Fruit fly (Drosophila melanogaster) whole organism, embryonic: Measurements from ENCODE around the gene P58IPK.

Experiments used
- ATbp ChIP-seq: fragments of 200-800 bp; sonication (Bioruptor generic); optimal IDR thresholded peaks from 2 replicates; lab custom pipeline; 2017; ENCODE audit warnings: missing biosample characterization, mild to moderate bottlenecking, missing genetic modification characterization, missing genetic modification reagents
- Aef1 ChIP-seq: fragments of 200-800 bp; sonication (Bioruptor generic); IDR thresholded peaks from 3 replicates; pipeline ENCODE4 v1.3.6; 2022; ENCODE audit warnings: missing biosample characterization, missing genetic modification characterization
- B-H2 ChIP-seq: fragments of 200-800 bp; sonication (Bioruptor generic); optimal IDR thresholded peaks from 2 replicates; lab custom pipeline; 2018; ENCODE audit warnings: missing biosample characterization, mild to moderate bottlenecking, missing genetic modification characterization
- BtbVII ChIP-seq: fragments of 200-800 bp; sonication (Bioruptor generic); optimal IDR thresholded peaks from 3 replicates; lab custom pipeline; 2017; ENCODE audit warnings: missing biosample characterization, mild to moderate bottlenecking, missing genetic modification characterization
- CG10274 ChIP-seq: fragments of 200-800 bp; sonication (Bioruptor generic); optimal IDR thresholded peaks from 3 replicates; lab custom pipeline; 2017; ENCODE audit warnings: missing biosample characterization, mild to moderate bottlenecking, missing genetic modification characterization
- CG11093 ChIP-seq: fragments of 200-800 bp; sonication (Bioruptor generic); IDR thresholded peaks from 3 replicates; pipeline ENCODE4 v1.3.6; 2022; ENCODE audit warnings: missing biosample characterization, missing genetic modification characterization
- CG11504 ChIP-seq: fragments of 200-800 bp; sonication (Bioruptor generic); optimal IDR thresholded peaks from 3 replicates; lab custom pipeline; 2019; ENCODE audit warnings: missing biosample characterization, mild to moderate bottlenecking, missing genetic modification characterization, moderate library complexity
- CG11696 ChIP-seq: fragments of 200-800 bp; sonication (Bioruptor generic); IDR thresholded peaks from 2 replicates; pipeline ENCODE4 v1.3.6; 2022; ENCODE audit warnings: missing biosample characterization, missing genetic modification characterization
- CG15269 ChIP-seq: fragments of 200-800 bp; sonication (Bioruptor generic); optimal IDR thresholded peaks from 2 replicates; lab custom pipeline; 2018; ENCODE audit warnings: missing biosample characterization, mild to moderate bottlenecking, missing genetic modification characterization, moderate library complexity
- CG1603 ChIP-seq: fragments of 200-800 bp; sonication (Bioruptor generic); optimal IDR thresholded peaks from 2 replicates; lab custom pipeline; 2019; ENCODE audit warnings: missing biosample characterization, mild to moderate bottlenecking, missing genetic modification characterization, moderate library complexity
- CG16779 ChIP-seq: fragments of 200-800 bp; sonication (Bioruptor generic); IDR thresholded peaks from 2 replicates; pipeline ENCODE4 v1.3.6; 2022; ENCODE audit warnings: missing biosample characterization, missing genetic modification characterization
- CG18011 ChIP-seq: fragments of 200-800 bp; sonication (Bioruptor generic); optimal IDR thresholded peaks from 2 replicates; lab custom pipeline; 2017; ENCODE audit warnings: missing biosample characterization, missing genetic modification characterization, mild to moderate bottlenecking, moderate library complexity, missing genotype
- CG31224 ChIP-seq: fragments of 200-800 bp; sonication (Bioruptor generic); IDR thresholded peaks from 2 replicates; pipeline ENCODE4 v1.3.6; 2022; ENCODE audit warnings: missing biosample characterization, missing genetic modification characterization
- CG32767 ChIP-seq: fragments of 200-800 bp; sonication (Bioruptor generic); IDR thresholded peaks from 2 replicates; pipeline ENCODE4 v1.3.6; 2022; ENCODE audit warnings: missing biosample characterization, missing genetic modification characterization
- CG4282 ChIP-seq: fragments of 200-800 bp; sonication (Bioruptor generic); optimal IDR thresholded peaks from 2 replicates; lab custom pipeline; 2016; ENCODE audit warnings: missing biosample characterization, missing genetic modification characterization
- CG6654 ChIP-seq: fragments of 200-800 bp; sonication (Bioruptor generic); optimal IDR thresholded peaks from 2 replicates; lab custom pipeline; 2017; ENCODE audit warnings: missing biosample characterization, mild to moderate bottlenecking, missing genetic modification characterization
- CG8478 ChIP-seq: fragments of >200 bp; optimal IDR thresholded peaks from 2 replicates; lab custom pipeline; 2018
- CG9817 ChIP-seq: fragments of 200-800 bp; sonication (Bioruptor generic); optimal IDR thresholded peaks from 2 replicates; lab custom pipeline; 2018; ENCODE audit warnings: missing biosample characterization, mild to moderate bottlenecking, missing genetic modification characterization, moderate library complexity
- CG9932 ChIP-seq: fragments of 200-800 bp; sonication (Bioruptor generic); IDR thresholded peaks from 2 replicates; pipeline ENCODE4 v1.3.6; 2022; ENCODE audit warnings: missing biosample characterization, missing genetic modification characterization
- CHES-1-like ChIP-seq: fragments of 200-800 bp; sonication (Bioruptor generic); optimal IDR thresholded peaks from 2 replicates; lab custom pipeline; 2016; ENCODE audit warnings: missing biosample characterization, missing genetic modification characterization
- CrebB ChIP-seq: fragments of 200-800 bp; sonication (Bioruptor generic); optimal IDR thresholded peaks from 3 replicates; lab custom pipeline; 2018; ENCODE audit warnings: missing biosample characterization, mild to moderate bottlenecking, missing genetic modification characterization
- Dll ChIP-seq: fragments of 200-800 bp; sonication (Bioruptor generic); IDR thresholded peaks from 4 replicates; pipeline ENCODE4 v1.3.6; 2022; ENCODE audit warnings: missing biosample characterization, missing genetic modification characterization; ENCODE audit not compliant: partially characterized antibody
- HLH4C ChIP-seq: fragments of 200-800 bp; sonication (Bioruptor generic); IDR thresholded peaks from 3 replicates; pipeline ENCODE4 v1.3.6; 2022; ENCODE audit warnings: missing biosample characterization, missing genetic modification characterization; ENCODE audit not compliant: partially characterized antibody
- HLH54F ChIP-seq: fragments of 200-800 bp; sonication (Bioruptor generic); optimal IDR thresholded peaks from 3 replicates; lab custom pipeline; 2016; ENCODE audit warnings: missing biosample characterization, missing genetic modification characterization
- Mes4 ChIP-seq: fragments of 200-800 bp; sonication (Bioruptor generic); optimal IDR thresholded peaks from 2 replicates; lab custom pipeline; 2016; ENCODE audit warnings: missing biosample characterization, missing genetic modification characterization
- Mrtf ChIP-seq: fragments of 200-800 bp; sonication (Bioruptor generic); IDR thresholded peaks from 3 replicates; pipeline ENCODE4 v1.3.6; 2022; ENCODE audit warnings: missing biosample characterization, missing genetic modification characterization
- NK7.1 ChIP-seq: fragments of 200-800 bp; sonication (Bioruptor generic); optimal IDR thresholded peaks from 3 replicates; lab custom pipeline; 2016; ENCODE audit warnings: missing biosample characterization, missing genetic modification characterization
- Nf-YA ChIP-seq: fragments of 200-800 bp; sonication (Bioruptor generic); IDR thresholded peaks from 2 replicates; pipeline ENCODE4 v1.3.6; 2022; ENCODE audit warnings: missing biosample characterization, missing genetic modification characterization
- Nf-YC ChIP-seq: fragments of 200-800 bp; optimal IDR thresholded peaks from 3 replicates; lab custom pipeline; 2019; ENCODE audit warnings: missing biosample characterization, mild to moderate bottlenecking, missing genetic modification characterization, moderate library complexity
- Pdp1 ChIP-seq, 2 experiments: fragments of 200-800 bp; sonication (Bioruptor generic); optimal IDR thresholded peaks; 3 replicates each; lab custom pipeline; 2016; ENCODE audit warnings: missing biosample characterization in 2 of 2, missing genetic modification characterization in 2 of 2, mild to moderate bottlenecking in 1 of 2, moderate library complexity in 1 of 2
- Rx ChIP-seq: fragments of 200-800 bp; sonication (Bioruptor generic); IDR thresholded peaks from 2 replicates; pipeline ENCODE4 v1.3.6; 2022; ENCODE audit warnings: missing biosample characterization, missing genetic modification characterization
- Side ChIP-seq: fragments of 200-800 bp; sonication (Bioruptor generic); optimal IDR thresholded peaks from 2 replicates; lab custom pipeline; 2016; ENCODE audit warnings: missing biosample characterization, missing genetic modification characterization
- Sox102F ChIP-seq: fragments of 200-800 bp; sonication (Bioruptor generic); optimal IDR thresholded peaks from 2 replicates; lab custom pipeline; 2018; ENCODE audit warnings: missing biosample characterization, mild to moderate bottlenecking, missing genetic modification characterization, moderate library complexity
- Spps ChIP-seq: fragments of 200-800 bp; sonication (Bioruptor generic); optimal IDR thresholded peaks from 2 replicates; lab custom pipeline; 2018; ENCODE audit warnings: missing biosample characterization, mild to moderate bottlenecking, missing genetic modification characterization
- Taf1 ChIP-seq: fragments of 200-800 bp; sonication (Bioruptor generic); IDR thresholded peaks from 2 replicates; pipeline ENCODE4 v1.3.6; 2022; ENCODE audit warnings: missing biosample characterization, missing genetic modification characterization
- al ChIP-seq: fragments of 200-800 bp; sonication (Bioruptor generic); IDR thresholded peaks from 2 replicates; pipeline ENCODE4 v1.3.6; 2022; ENCODE audit warnings: missing biosample characterization, missing genetic modification characterization
- ase ChIP-seq: fragments of 200-800 bp; sonication (Bioruptor generic); IDR thresholded peaks from 3 replicates; pipeline ENCODE4 v1.3.6; 2022; ENCODE audit warnings: missing biosample characterization, missing genetic modification characterization
- bbx ChIP-seq: fragments of 200-800 bp; sonication (Bioruptor generic); IDR thresholded peaks from 2 replicates; pipeline ENCODE4 v1.3.6; 2022; ENCODE audit warnings: missing biosample characterization, missing genetic modification characterization; ENCODE audit not compliant: partially characterized antibody
- da ChIP-seq: fragments of 200-800 bp; sonication (Bioruptor generic); optimal IDR thresholded peaks from 2 replicates; lab custom pipeline; 2016; ENCODE audit warnings: missing biosample characterization, missing genetic modification characterization
- dati ChIP-seq: fragments of 200-800 bp; sonication (Bioruptor generic); IDR thresholded peaks from 2 replicates; pipeline ENCODE4 v1.3.6; 2022; ENCODE audit warnings: missing biosample characterization, missing genetic modification characterization
- fd3F ChIP-seq: fragments of 200-800 bp; sonication (Bioruptor generic); optimal IDR thresholded peaks from 2 replicates; lab custom pipeline; 2018; ENCODE audit warnings: missing biosample characterization, mild to moderate bottlenecking, missing genetic modification characterization, moderate library complexity
- gce ChIP-seq: fragments of 200-800 bp; sonication (Bioruptor generic); IDR thresholded peaks from 3 replicates; pipeline ENCODE4 v1.3.6; 2022; ENCODE audit warnings: missing biosample characterization, missing genetic modification characterization
- inv ChIP-seq: fragments of 200-800 bp; sonication (Bioruptor generic); IDR thresholded peaks from 2 replicates; pipeline ENCODE4 v1.3.6; 2022; ENCODE audit warnings: missing biosample characterization, missing genetic modification characterization; ENCODE audit not compliant: partially characterized antibody
- pum ChIP-seq: fragments of 200-800 bp; sonication (Bioruptor generic); optimal IDR thresholded peaks from 2 replicates; lab custom pipeline; 2016; ENCODE audit warnings: missing biosample characterization, missing genetic modification characterization
- scrt ChIP-seq: fragments of 200-800 bp; sonication (Bioruptor generic); optimal IDR thresholded peaks from 2 replicates; lab custom pipeline; 2018; ENCODE audit warnings: missing biosample characterization, mild to moderate bottlenecking, missing genetic modification characterization, moderate library complexity
- sisA ChIP-seq: fragments of 200-800 bp; sonication (Bioruptor generic); IDR thresholded peaks from 2 replicates; pipeline ENCODE4 v1.3.6; 2022; ENCODE audit warnings: missing biosample characterization, missing genetic modification characterization
- slbo ChIP-seq: fragments of 200-800 bp; sonication (Bioruptor generic); IDR thresholded peaks from 2 replicates; pipeline ENCODE4 v1.3.6; 2022; ENCODE audit warnings: missing biosample characterization, missing genetic modification characterization
- sna ChIP-seq: fragments of 200-800 bp; sonication (Bioruptor generic); IDR thresholded peaks from 2 replicates; pipeline ENCODE4 v1.3.6; 2022; ENCODE audit warnings: missing biosample characterization, missing genetic modification characterization; ENCODE audit not compliant: partially characterized antibody
- sr ChIP-seq: fragments of 200-800 bp; sonication (Bioruptor generic); IDR thresholded peaks from 3 replicates; pipeline ENCODE4 v1.3.6; 2022; ENCODE audit warnings: missing biosample characterization, missing genetic modification characterization
- tgo ChIP-seq: fragments of 200-800 bp; sonication (Bioruptor generic); IDR thresholded peaks from 3 replicates; pipeline ENCODE4 v1.3.6; 2022; ENCODE audit warnings: missing biosample characterization, missing genetic modification characterization
- tna ChIP-seq: fragments of 200-800 bp; sonication (Bioruptor generic); IDR thresholded peaks from 2 replicates; pipeline ENCODE4 v1.3.6; 2022; ENCODE audit warnings: missing biosample characterization, missing genetic modification characterization; ENCODE audit not compliant: partially characterized antibody
- z ChIP-seq: fragments of 200-800 bp; sonication (Bioruptor generic); IDR thresholded peaks from 3 replicates; pipeline ENCODE4 v1.3.6; 2022; ENCODE audit warnings: missing biosample characterization, missing genetic modification characterization

The P58IPK gene

dm6 chr3R:9612217-9612616 is 25.5 kb downstream of the P58IPK start (continued):
- no peak for TF ChIP-seq B-H2 (GFP tag; lab: Kevin White, UChicago)
- peak; percentile 42; the same call in 1 of the 2 replicates for TF ChIP-seq CG9932 (GFP tag; lab: Robert Waterston, UW)
- TF ChIP-seq CG15269: peak; percentile 12
- TF ChIP-seq CG10274 (GFP tag; lab: Kevin White, UChicago): no peak
- TF ChIP-seq HLH4C (GFP tag; lab: Robert Waterston, UW): peak; percentile 87
- TF ChIP-seq tna: peak; percentile 75
- TF ChIP-seq inv (GFP tag; lab: Robert Waterston, UW): peak; percentile 13; the same call in 1 of the 2 replicates
- TF ChIP-seq CG11696: no peak
- no peak for TF ChIP-seq CG9817
- no peak for TF ChIP-seq al (GFP tag; lab: Robert Waterston, UW)
- no peak for TF ChIP-seq sr (GFP tag; lab: Robert Waterston, UW)
- TF ChIP-seq z (GFP tag; lab: Robert Waterston, UW): no peak
- peak; percentile 17 for TF ChIP-seq CG11504 (tag; lab: Kevin White, UChicago)
- no peak for TF ChIP-seq HLH54F
- TF ChIP-seq CG11093: no peak
- peak; percentile 33; the same call in 1 of the 2 replicates for TF ChIP-seq bbx
- no peak for TF ChIP-seq CrebB (tag; lab: Kevin White, UChicago)
- TF ChIP-seq pum (GFP tag; lab: Kevin White, UChicago): no peak
- no peak for TF ChIP-seq ATbp (GFP tag; lab: Kevin White, UChicago)
- no peak for TF ChIP-seq CG31224 (GFP tag; lab: Robert Waterston, UW)
- TF ChIP-seq tgo (GFP tag; lab: Robert Waterston, UW): no peak
- TF ChIP-seq CG4282: no peak
- TF ChIP-seq CG16779 (GFP tag; lab: Robert Waterston, UW): no peak
- TF ChIP-seq Nf-YA (GFP tag; lab: Robert Waterston, UW): no peak
- peak in 1 of 2 experiments; percentile 58 for TF ChIP-seq Pdp1 (GFP tag; optimal IDR thresholded peaks at IDR 0.05; lab: Kevin White, UChicago)
- TF ChIP-seq Sox102F (GFP tag; lab: Kevin White, UChicago): peak; percentile 31
- no peak for TF ChIP-seq CG32767
- no peak for TF ChIP-seq NK7.1 (GFP tag; lab: Kevin White, UChicago)
- TF ChIP-seq Mes4 (GFP tag; lab: Kevin White, UChicago): no peak
- TF ChIP-seq Spps (tag; lab: Kevin White, UChicago): no peak
- no peak for TF ChIP-seq ase
- TF ChIP-seq CG18011: no peak
- TF ChIP-seq BtbVII (GFP tag; lab: Kevin White, UChicago): no peak
- TF ChIP-seq scrt (GFP tag; lab: Kevin White, UChicago): no peak
- TF ChIP-seq fd3F: no peak
- no peak for TF ChIP-seq da (GFP tag; lab: Kevin White, UChicago)
- TF ChIP-seq Dll: peak; percentile 24; the same call in 1 of the 4 replicates
- no peak for TF ChIP-seq slbo
- no peak for TF ChIP-seq Taf1 (GFP tag; lab: Robert Waterston, UW)
- no peak for TF ChIP-seq CG1603 (tag; lab: Kevin White, UChicago)
- TF ChIP-seq Aef1 (GFP tag; lab: Robert Waterston, UW): no peak
- no peak for TF ChIP-seq Side (GFP tag; lab: Kevin White, UChicago)
- no peak for TF ChIP-seq CG8478 (lab: Kevin White, UChicago)
- TF ChIP-seq dati (GFP tag; lab: Robert Waterston, UW): no peak
- no peak for TF ChIP-seq CG6654 (GFP tag; lab: Kevin White, UChicago)
- TF ChIP-seq Rx: no peak
- no peak; the same call in 1 of the 2 replicates for TF ChIP-seq sna
- TF ChIP-seq CHES-1-like (GFP tag; lab: Kevin White, UChicago): no peak
- TF ChIP-seq gce: no peak
- no peak for TF ChIP-seq Mrtf (GFP tag; lab: Robert Waterston, UW)
- no peak for TF ChIP-seq Nf-YC (tag; lab: Kevin White, UChicago)
- no peak for TF ChIP-seq sisA (GFP tag; lab: Robert Waterston, UW)
